Worm (Caenorhabditis elegans): ENCODE measurements around the gene his-72.
A peak's percentile ranks its signal among the peaks of the same experiment; 100 is the strongest.

Gene his-72

ce11 chrIII:12349027-12349426 is 19.8 kb downstream of the his-72 start:
- TF ChIP-seq ets-4 (GFP tag; optimal IDR thresholded peaks at IDR 0.05), result no peak
- no peak for TF ChIP-seq ceh-91 (GFP tag; IDR thresholded peaks at IDR 0.05)
- TF ChIP-seq aptf-3 (GFP tag; IDR thresholded peaks at IDR 0.05), result no peak
- no peak for TF ChIP-seq lir-1 (GFP tag; conservative IDR thresholded peaks at IDR 0.05)

ce11 chrIII:12344940-12345339 is 23.9 kb downstream of the his-72 start:
- TF ChIP-seq lin-54 (GFP tag; optimal IDR thresholded peaks at IDR 0.05) (no peak), K11D2.4 (GFP tag; IDR thresholded peaks at IDR 0.05) (no peak), ztf-3 (GFP tag; optimal IDR thresholded peaks at IDR 0.05) (no peak), lag-1 (GFP tag; IDR thresholded peaks at IDR 0.05) (no peak), chd-7 (tag; optimal IDR thresholded peaks at IDR 0.05) (no peak), snpc-1.3 (tag; optimal IDR thresholded peaks at IDR 0.05; ENCODE audit: insufficient read depth) (no peak), F52B5.7 (tag; optimal IDR thresholded peaks at IDR 0.05) (no peak), nfyb-1 (GFP tag; IDR thresholded peaks at IDR 0.05) (peak; percentile 89), nhr-120 (GFP tag; IDR thresholded peaks at IDR 0.05) (no peak), fkh-3 (tag; optimal IDR thresholded peaks at IDR 0.05) (no peak), him-1 (tag; optimal IDR thresholded peaks at IDR 0.05) (peak; percentile 52), lin-35 (GFP tag; optimal IDR thresholded peaks at IDR 0.05) (no peak), lir-1 (GFP tag; conservative IDR thresholded peaks at IDR 0.05) (no peak), ceh-58 (GFP tag; IDR thresholded peaks at IDR 0.05) (no peak), hrde-1 (tag; optimal IDR thresholded peaks at IDR 0.05; ENCODE audit: borderline replicate concordance) (no peak), ekl-4 (GFP tag; IDR thresholded peaks at IDR 0.05) (no peak), repo-1 (tag; optimal IDR thresholded peaks at IDR 0.05) (no peak), unc-130 (GFP tag; optimal IDR thresholded peaks at IDR 0.05) (no peak)

- TF ChIP-seq zfh-2 (GFP tag; conservative IDR thresholded peaks at IDR 0.05) (0 out of 2 replicates have a peak, but pooled peaks have one; percentile 33), hsf-1 (GFP tag; IDR thresholded peaks at IDR 0.05) (no peak), ceh-79 (tag; optimal IDR thresholded peaks at IDR 0.05) (no peak), hrde-1 (tag; optimal IDR thresholded peaks at IDR 0.05; ENCODE audit: borderline replicate concordance) (no peak), ccch-3 (GFP tag; optimal IDR thresholded peaks at IDR 0.05) (no peak), B0035.1 (tag; optimal IDR thresholded peaks at IDR 0.05) (no peak), egrh-3 (GFP tag; IDR thresholded peaks at IDR 0.05) (no peak), T07F8.4 (tag; optimal IDR thresholded peaks at IDR 0.05) (no peak), lag-1 (GFP tag; IDR thresholded peaks at IDR 0.05) (no peak), madf-8 (GFP tag; conservative IDR thresholded peaks at IDR 0.05) (no peak), sea-2 (GFP tag; IDR thresholded peaks at IDR 0.05) (no peak), hmg-20 (GFP tag; IDR thresholded peaks at IDR 0.05) (no peak), dox-1 (GFP tag; IDR thresholded peaks at IDR 0.05) (peak; percentile 65; the same call in 1 of the 2 replicates), rec-8 (tag; optimal IDR thresholded peaks at IDR 0.05) (no peak), egl-18 (GFP tag; IDR thresholded peaks at IDR 0.05) (no peak), lin-35 (GFP tag; optimal IDR thresholded peaks at IDR 0.05) (peak in 1 of 3 experiments; percentile 19), rcor-1 (GFP tag; IDR thresholded peaks at IDR 0.05) (no peak), bed-1 (GFP tag; IDR thresholded peaks at IDR 0.05) (no peak), tbp1 (GFP tag; optimal IDR thresholded peaks at IDR 0.05) (peak; percentile 28), atf-7 (tag; optimal IDR thresholded peaks at IDR 0.05) (peak; percentile 31), chd-7 (tag; optimal IDR thresholded peaks at IDR 0.05) (no peak), lsl-1 (GFP tag; optimal IDR thresholded peaks at IDR 0.05) (no peak), mcd-1 (GFP tag; IDR thresholded peaks at IDR 0.05) (peak; percentile 48; the same call in 1 of the 2 replicates), ztf-18 (tag; optimal IDR thresholded peaks at IDR 0.05) (no peak), Y79H2A.3 (GFP tag; conservative IDR thresholded peaks at IDR 0.05) (no peak), snpc-4 (GFP tag; optimal IDR thresholded peaks at IDR 0.05) (no peak), snpc-4 (tag; optimal IDR thresholded peaks at IDR 0.05) (peak in 2 of 4 experiments; percentile 20 to 40), nhr-90 (tag; optimal IDR thresholded peaks at IDR 0.05) (peak; percentile 6)
Observed at ce11 chrIII:12335400-12335994, 33.4 kb downstream of the his-72 start.
